Worm (Caenorhabditis elegans) whole organism, L1 larva: ENCODE results near the gene sng-1.

Experiments
- C04F5.9 ChIP-seq: sonication (generic microtip); optimal IDR thresholded peaks from 2 replicates; lab custom pipeline; 2016; ENCODE audit warnings: missing genetic modification characterization, missing compliant biosample characterization
- C34B4.2 ChIP-seq: sonication (generic microtip); optimal IDR thresholded peaks from 2 replicates; lab custom pipeline; 2017; ENCODE audit warnings: mild to moderate bottlenecking, missing genetic modification characterization, missing compliant biosample characterization
- F16B12.6 ChIP-seq: fragments of 150-350 bp; optimal IDR thresholded peaks from 2 replicates; lab custom pipeline; 2014; ENCODE audit warnings: missing biosample characterization, missing genetic modification characterization
- blmp-1 ChIP-seq: fragments of 150-350 bp; optimal IDR thresholded peaks from 2 replicates; lab custom pipeline; 2014; ENCODE audit warnings: missing biosample characterization, missing genetic modification characterization
- ceh-88 ChIP-seq: fragments of 200-800 bp; sonication (Bioruptor generic); IDR thresholded peaks from 2 replicates; pipeline ENCODE4 v1.3.6; 2022; ENCODE audit warnings: missing genetic modification characterization, missing compliant biosample characterization
- ceh-90 ChIP-seq: sonication (generic microtip); optimal IDR thresholded peaks from 2 replicates; lab custom pipeline; 2016; ENCODE audit warnings: missing genetic modification characterization, missing compliant biosample characterization
- ces-1 ChIP-seq: fragments of 150-350 bp; optimal IDR thresholded peaks from 2 replicates; lab custom pipeline; 2014; ENCODE audit warnings: missing biosample characterization, missing genetic modification reagents, missing genetic modification characterization
- dpl-1 ChIP-seq, 3 experiments: fragments of 150-350 bp in 2 of 3; sonication (generic microtip) in 1 of 3; optimal IDR thresholded peaks; 2 replicates each; lab custom pipeline; 2014 to 2017; ENCODE audit warnings: missing biosample characterization in 3 of 3, missing genetic modification characterization in 3 of 3, missing genetic modification reagents in 3 of 3
- dsc-1 ChIP-seq: sonication (generic microtip); optimal IDR thresholded peaks from 2 replicates; lab custom pipeline; 2016; ENCODE audit warnings: mild to moderate bottlenecking, missing genetic modification characterization, missing compliant biosample characterization
- efl-1 ChIP-seq, 4 experiments: fragments of 150-350 bp; optimal IDR thresholded peaks in 3 of 4; peaks in 1 of 4; 1 replicate in 1 of 4; 2 replicates in 3 of 4; lab custom pipeline; 2014; ENCODE audit warnings: missing biosample characterization in 2 of 4, missing genetic modification characterization in 2 of 4, missing genetic modification reagents in 2 of 4
- efl-3 ChIP-seq: fragments of 200-800 bp; sonication (Bioruptor generic); optimal IDR thresholded peaks from 2 replicates; lab custom pipeline; 2018; ENCODE audit warnings: mild to moderate bottlenecking, missing genetic modification characterization, missing compliant biosample characterization
- egl-27 ChIP-seq, 2 experiments: fragments of 150-350 bp in 1 of 2; sonication (generic microtip); optimal IDR thresholded peaks; 3 replicates each; lab custom pipeline; 2017 to 2018; ENCODE audit warnings: missing biosample characterization in 2 of 2, missing genetic modification characterization in 2 of 2, missing genetic modification reagents in 2 of 2
- elt-2 ChIP-seq: sonication (generic microtip); optimal IDR thresholded peaks from 2 replicates; lab custom pipeline; 2016; ENCODE audit warnings: missing genetic modification characterization, mild to moderate bottlenecking, inconsistent platforms, missing compliant biosample characterization, missing genetic modification reagents
- elt-3 ChIP-seq, 6 experiments: fragments of 150-350 bp in 1 of 6; sonication (generic microtip); optimal IDR thresholded peaks; 2 replicates each; lab custom pipeline; 2017 to 2018; ENCODE audit warnings: missing biosample characterization in 6 of 6, missing genetic modification characterization in 6 of 6, inconsistent platforms in 1 of 6
- fos-1 ChIP-seq: fragments of 150-350 bp; optimal IDR thresholded peaks from 2 replicates; lab custom pipeline; 2014; ENCODE audit warnings: missing biosample characterization, missing genetic modification characterization
- hlh-17 ChIP-seq: fragments of 200-800 bp; sonication (Bioruptor generic); optimal IDR thresholded peaks from 2 replicates; lab custom pipeline; 2018; ENCODE audit warnings: missing genetic modification characterization, mild to moderate bottlenecking, missing compliant biosample characterization, moderate library complexity, borderline replicate concordance
- irx-1 ChIP-seq: sonication (generic microtip); optimal IDR thresholded peaks from 2 replicates; lab custom pipeline; 2016; ENCODE audit warnings: missing genetic modification characterization, missing compliant biosample characterization
- isw-1 ChIP-seq: fragments of 200-800 bp; sonication (Bioruptor generic); IDR thresholded peaks from 2 replicates; pipeline ENCODE4 v1.3.6; 2022; ENCODE audit warnings: missing genetic modification characterization, missing compliant biosample characterization
- jun-1 ChIP-seq: fragments of 150-350 bp; optimal IDR thresholded peaks from 2 replicates; lab custom pipeline; 2014; ENCODE audit warnings: missing biosample characterization, missing genetic modification reagents, missing genetic modification characterization
- lin-13 ChIP-seq: fragments of 150-350 bp; optimal IDR thresholded peaks from 2 replicates; lab custom pipeline; 2014; ENCODE audit warnings: missing biosample characterization, missing genetic modification reagents, missing genetic modification characterization
- lin-14 ChIP-seq: fragments of 200-800 bp; sonication (Bioruptor generic); optimal IDR thresholded peaks from 2 replicates; lab custom pipeline; 2018; ENCODE audit warnings: mild to moderate bottlenecking, missing genetic modification characterization, moderate library complexity, missing compliant biosample characterization
- lin-15B ChIP-seq: fragments of 150-350 bp; sonication (generic microtip); optimal IDR thresholded peaks from 3 replicates; lab custom pipeline; 2014; ENCODE audit warnings: missing biosample characterization, missing genetic modification characterization
- lin-35 ChIP-seq, 2 experiments: fragments of 150-350 bp; optimal IDR thresholded peaks; 2 replicates each; lab custom pipeline; 2014; ENCODE audit warnings: missing biosample characterization in 2 of 2, missing genetic modification characterization in 2 of 2, missing genetic modification reagents in 2 of 2
- lin-39 ChIP-seq: fragments of 150-350 bp; optimal IDR thresholded peaks from 2 replicates; lab custom pipeline; 2014; ENCODE audit warnings: missing biosample characterization, missing genetic modification reagents, missing genetic modification characterization
- mab-9 ChIP-seq: fragments of 200-800 bp; sonication (Bioruptor generic); IDR thresholded peaks from 2 replicates; pipeline ENCODE4 v1.3.6; 2022; ENCODE audit warnings: missing genetic modification reagents, missing genetic modification characterization, missing compliant biosample characterization
- mep-1 ChIP-seq: fragments of 150-350 bp; optimal IDR thresholded peaks from 2 replicates; lab custom pipeline; 2014; ENCODE audit warnings: missing biosample characterization, missing genetic modification characterization
- nhr-20 ChIP-seq: sonication (generic microtip); optimal IDR thresholded peaks from 2 replicates; lab custom pipeline; 2016; ENCODE audit warnings: mild to moderate bottlenecking, missing genetic modification characterization, missing compliant biosample characterization
- nhr-237 ChIP-seq: fragments of 150-350 bp; optimal IDR thresholded peaks from 2 replicates; lab custom pipeline; 2014; ENCODE audit warnings: missing biosample characterization, missing genetic modification characterization
- nhr-28 ChIP-seq: fragments of 150-350 bp; optimal IDR thresholded peaks from 2 replicates; lab custom pipeline; 2014; ENCODE audit warnings: missing biosample characterization, missing genetic modification characterization
- nhr-76 ChIP-seq: sonication (generic microtip); optimal IDR thresholded peaks from 2 replicates; lab custom pipeline; 2017; ENCODE audit warnings: missing biosample characterization, missing genetic modification characterization
- nhr-77 ChIP-seq: fragments of 150-350 bp; optimal IDR thresholded peaks from 2 replicates; lab custom pipeline; 2014; ENCODE audit warnings: missing biosample characterization, missing genetic modification characterization
- nhr-84 ChIP-seq: sonication (generic microtip); optimal IDR thresholded peaks from 2 replicates; lab custom pipeline; 2017; ENCODE audit warnings: missing biosample characterization, missing genetic modification characterization
- nhr-85 ChIP-seq: sonication (generic microtip); peaks from one replicate; lab custom pipeline; 2016; ENCODE audit warnings: missing genetic modification characterization, inconsistent platforms, missing compliant biosample characterization
- nhr-90 ChIP-seq: sonication (generic microtip); optimal IDR thresholded peaks from 2 replicates; lab custom pipeline; 2016; ENCODE audit warnings: mild to moderate bottlenecking, missing genetic modification characterization, missing compliant biosample characterization; ENCODE audit not compliant: poor library complexity
- pax-3 ChIP-seq: fragments of 200-800 bp; sonication (Bioruptor generic); optimal IDR thresholded peaks from 2 replicates; lab custom pipeline; 2018; ENCODE audit warnings: mild to moderate bottlenecking, missing genetic modification characterization, moderate library complexity, missing compliant biosample characterization
- pqm-1 ChIP-seq: sonication (generic microtip); optimal IDR thresholded peaks from 3 replicates; lab custom pipeline; 2017; ENCODE audit warnings: missing biosample characterization, missing genetic modification characterization
- rnt-1 ChIP-seq: sonication (generic microtip); optimal IDR thresholded peaks from 2 replicates; lab custom pipeline; 2016; ENCODE audit warnings: mild to moderate bottlenecking, missing genetic modification characterization, moderate library complexity, missing compliant biosample characterization
- snpc-4 ChIP-seq: fragments of 150-350 bp; optimal IDR thresholded peaks from 2 replicates; lab custom pipeline; 2014; ENCODE audit warnings: missing biosample characterization, missing genetic modification characterization
- sox-4 ChIP-seq: sonication (generic microtip); optimal IDR thresholded peaks from 2 replicates; lab custom pipeline; 2016; ENCODE audit warnings: missing genetic modification characterization, missing compliant biosample characterization
- sptf-1 ChIP-seq: fragments of 150-350 bp; optimal IDR thresholded peaks from 2 replicates; lab custom pipeline; 2014; ENCODE audit warnings: missing biosample characterization, missing genetic modification characterization
- sup-37 ChIP-seq: fragments of 200-800 bp; sonication (Bioruptor generic); optimal IDR thresholded peaks from 2 replicates; lab custom pipeline; 2018; ENCODE audit warnings: mild to moderate bottlenecking, missing genetic modification characterization, missing compliant biosample characterization
- swsn-7 ChIP-seq: sonication (generic microtip); optimal IDR thresholded peaks from 2 replicates; lab custom pipeline; 2016; ENCODE audit warnings: missing genetic modification characterization, missing compliant biosample characterization
- unc-130 ChIP-seq: fragments of 150-350 bp; optimal IDR thresholded peaks from 2 replicates; lab custom pipeline; 2017; ENCODE audit warnings: missing biosample characterization, missing genetic modification characterization, inconsistent platforms
- unc-62 ChIP-seq: fragments of 150-350 bp; optimal IDR thresholded peaks from 2 replicates; lab custom pipeline; 2014; ENCODE audit warnings: missing biosample characterization, missing genetic modification reagents, missing genetic modification characterization
- unc-86 ChIP-seq: sonication (generic microtip); optimal IDR thresholded peaks from 2 replicates; lab custom pipeline; 2016; ENCODE audit warnings: missing genetic modification characterization, missing compliant biosample characterization
- vab-15 ChIP-seq: sonication (generic microtip); optimal IDR thresholded peaks from 2 replicates; lab custom pipeline; 2017; ENCODE audit warnings: missing genotype, mild to moderate bottlenecking, missing genetic modification characterization, missing compliant biosample characterization
- xbp-1 ChIP-seq: sonication (generic microtip); optimal IDR thresholded peaks from 2 replicates; lab custom pipeline; 2016; ENCODE audit warnings: missing genetic modification characterization, missing compliant biosample characterization
- ztf-4 ChIP-seq: fragments of 150-350 bp; optimal IDR thresholded peaks from 2 replicates; lab custom pipeline; 2014; ENCODE audit warnings: missing biosample characterization, missing genetic modification characterization

sng-1 gene

ce11 chrX:7311870-7312269, 15.5 kb upstream of the sng-1 start:
- no peak for TF ChIP-seq ceh-90
- no peak for TF ChIP-seq unc-62
- TF ChIP-seq lin-39 = no peak
- TF ChIP-seq C04F5.9 = no peak
- no peak for TF ChIP-seq lin-13 (GFP tag; lab: Kevin White, UChicago)
- no peak for TF ChIP-seq lin-15B (tag; lab: Kevin White, UChicago)
- TF ChIP-seq hlh-17 (GFP tag; lab: Kevin White, UChicago) = no peak
- no peak for TF ChIP-seq pqm-1 (tag; lab: Kevin White, UChicago)
- TF ChIP-seq irx-1 (tag; lab: Kevin White, UChicago) = no peak
- no peak for TF ChIP-seq jun-1 (tag; lab: Kevin White, UChicago)
- TF ChIP-seq elt-2 (tag; lab: Kevin White, UChicago) = no peak
- no peak for TF ChIP-seq C34B4.2 (tag; lab: Kevin White, UChicago)
- no peak for TF ChIP-seq ztf-4
- no peak for TF ChIP-seq sox-4
- TF ChIP-seq elt-3 (tag; optimal IDR thresholded peaks at IDR 0.05; lab: Kevin White, UChicago) = no peak
- TF ChIP-seq vab-15 (tag; lab: Kevin White, UChicago) = no peak
- TF ChIP-seq nhr-77 (tag; lab: Kevin White, UChicago) = no peak

DNA sequence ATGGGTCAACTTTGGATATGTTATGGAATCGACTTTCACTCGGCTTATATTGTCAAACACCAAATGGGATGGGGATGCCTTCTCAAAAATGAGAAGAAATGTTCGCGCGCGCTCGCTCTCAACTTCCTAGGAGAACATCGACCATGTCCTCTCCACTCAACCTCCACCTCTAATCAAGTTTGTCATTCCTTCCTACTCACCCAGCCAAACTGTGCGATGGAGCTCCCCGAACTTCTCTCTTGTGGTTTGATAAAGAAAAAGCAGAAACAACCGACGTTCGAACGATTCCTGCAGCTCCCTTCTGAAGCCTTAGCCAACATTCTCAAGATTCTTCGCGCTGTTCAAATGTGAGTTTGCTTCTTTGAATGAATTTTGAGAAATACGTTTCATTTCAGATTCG, 14.2 kb upstream of the sng-1 start:
- TF ChIP-seq nhr-237 (tag; lab: Kevin White, UChicago) (no peak), sox-4 (no peak), nhr-85 (tag; lab: Kevin White, UChicago) (no peak)

DNA sequence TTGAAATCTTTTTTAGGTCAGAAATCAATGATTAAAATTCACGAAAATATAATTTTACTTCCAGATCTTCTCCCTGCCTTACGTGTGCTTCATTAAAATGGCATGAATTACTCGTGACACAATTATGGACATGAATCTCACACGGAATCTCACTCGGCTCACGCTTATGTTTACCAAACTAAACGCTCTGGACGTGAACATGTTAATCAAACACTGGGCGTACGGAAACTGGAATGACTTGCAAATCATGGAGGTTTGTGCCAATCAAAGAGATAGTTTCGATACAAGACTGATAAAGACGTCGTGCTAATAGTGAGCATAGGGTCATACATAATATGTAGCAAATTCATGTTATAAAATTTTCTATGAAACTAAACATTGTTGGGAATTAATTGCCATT, 12.8 kb upstream of the sng-1 start:
- no peak for TF ChIP-seq irx-1 (tag; lab: Kevin White, UChicago)
- no peak for TF ChIP-seq efl-1 (optimal IDR thresholded peaks at IDR 0.05; lab: Kevin White, UChicago)
- TF ChIP-seq efl-1 (GFP tag; optimal IDR thresholded peaks at IDR 0.05 in 1 of 2; lab: Kevin White, UChicago) = peak in 1 of 2 experiments; percentile 16
- peak; percentile 40 for TF ChIP-seq elt-2 (tag; lab: Kevin White, UChicago)
- TF ChIP-seq dpl-1 (GFP tag; optimal IDR thresholded peaks at IDR 0.05; lab: Kevin White, UChicago) = no peak
- TF ChIP-seq lin-39 = no peak
- TF ChIP-seq nhr-84 (tag; lab: Kevin White, UChicago) = no peak
- no peak for TF ChIP-seq mep-1 (tag; lab: Kevin White, UChicago)
- TF ChIP-seq ceh-90 = no peak
- TF ChIP-seq vab-15 (tag; lab: Kevin White, UChicago) = no peak
- no peak for TF ChIP-seq sptf-1
- no peak for TF ChIP-seq ces-1
- TF ChIP-seq blmp-1 (tag; lab: Kevin White, UChicago) = no peak

DNA sequence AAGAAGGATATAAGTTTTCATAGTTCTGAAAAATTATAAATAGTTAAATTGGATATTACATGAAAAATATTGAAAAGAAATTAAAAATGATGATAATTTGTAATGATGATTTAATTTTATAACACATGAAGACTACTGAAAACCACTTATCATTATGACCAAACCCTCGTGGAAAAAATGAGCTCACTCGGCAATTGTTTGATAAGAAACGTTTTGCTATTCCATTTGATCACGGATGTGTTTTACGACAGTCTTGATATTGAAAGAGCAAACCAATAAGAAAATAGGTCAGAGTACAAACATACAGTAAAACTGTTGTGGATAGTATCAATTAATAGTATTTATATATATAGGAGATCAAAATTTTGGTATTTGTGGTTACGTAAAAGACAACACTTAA, 12.1 kb upstream of the sng-1 start, which contains the start of gene spp-3:
Gene spp-3 (minus strand): TSS at position 25 of the 400 bp plus-strand sequence.
- no peak for TF ChIP-seq sox-4
- TF ChIP-seq isw-1 (GFP tag; lab: Robert Waterston, UW) = no peak
- TF ChIP-seq fos-1 (tag; lab: Kevin White, UChicago) = no peak
- TF ChIP-seq nhr-20 (tag; lab: Kevin White, UChicago) = peak; percentile 17
- no peak for TF ChIP-seq sup-37 (GFP tag; lab: Kevin White, UChicago)
- TF ChIP-seq pax-3 (tag; lab: Kevin White, UChicago) = no peak
- peak; percentile 20 for TF ChIP-seq pqm-1 (tag; lab: Kevin White, UChicago)
- TF ChIP-seq nhr-28 (tag; lab: Kevin White, UChicago) = no peak
- no peak for TF ChIP-seq lin-14 (GFP tag; lab: Kevin White, UChicago)
- no peak for TF ChIP-seq nhr-76 (tag; lab: Kevin White, UChicago)
- no peak for TF ChIP-seq hlh-17 (GFP tag; lab: Kevin White, UChicago)
- TF ChIP-seq C04F5.9 = no peak
- no peak for TF ChIP-seq rnt-1 (tag; lab: Kevin White, UChicago)
- TF ChIP-seq efl-3 = no peak
- no peak for TF ChIP-seq egl-27 (tag; optimal IDR thresholded peaks at IDR 0.05; lab: Kevin White, UChicago)
- TF ChIP-seq snpc-4 (tag; lab: Kevin White, UChicago) = no peak
- no peak for TF ChIP-seq F16B12.6 (tag; lab: Kevin White, UChicago)
- TF ChIP-seq lin-35 (GFP tag; optimal IDR thresholded peaks at IDR 0.05; lab: Kevin White, UChicago) = peak in 1 of 2 experiments; percentile 41
- TF ChIP-seq unc-130 (tag; lab: Kevin White, UChicago) = no peak
- no peak for TF ChIP-seq xbp-1
- TF ChIP-seq C34B4.2 (tag; lab: Kevin White, UChicago) = no peak
- no peak for TF ChIP-seq swsn-7 (tag; lab: Kevin White, UChicago)
- no peak for TF ChIP-seq ceh-88 (GFP tag; lab: Robert Waterston, UW)
- TF ChIP-seq nhr-90 = peak; percentile 8
- no peak for TF ChIP-seq unc-86
- TF ChIP-seq mab-9 (GFP tag; lab: Robert Waterston, UW) = no peak
- TF ChIP-seq dsc-1 (tag; lab: Kevin White, UChicago) = no peak
- TF ChIP-seq ztf-4 = no peak
